Worm (Caenorhabditis elegans): ENCODE measurements around the gene lgc-25.
"Not testable (repeated sequence)": the region's sequence is repeated elsewhere in the genome, so short reads cannot be mapped to it uniquely, and the experiment has no call there.

The lgc-25 gene

DNA sequence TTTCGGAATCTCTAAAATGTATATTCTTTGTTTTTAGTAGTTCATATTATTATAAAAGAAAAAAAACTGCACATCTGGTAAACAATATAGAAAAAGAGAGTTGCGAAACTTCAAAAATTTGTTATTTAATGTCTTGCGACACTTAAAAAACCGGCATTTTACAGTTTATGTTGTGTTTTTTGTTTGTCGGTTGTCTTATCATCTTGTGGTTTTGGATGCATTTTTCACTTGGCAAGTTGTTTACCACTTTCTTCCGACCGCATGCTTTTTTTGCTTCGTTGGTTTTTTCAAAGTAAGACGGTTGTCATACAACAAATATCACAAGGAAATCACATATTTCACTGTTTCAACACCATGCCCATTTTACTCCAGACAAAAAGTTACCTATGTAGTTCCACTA, 15.9 kb downstream of the lgc-25 start (continued):
- TF ChIP-seq hlh-30 (tag; optimal IDR thresholded peaks at IDR 0.05; ENCODE audit: insufficient read depth) (peak; percentile 77), lin-13 (GFP tag; optimal IDR thresholded peaks at IDR 0.05) (no peak), mdl-1 (tag; optimal IDR thresholded peaks at IDR 0.05) (peak in 1 of 2 experiments; percentile 58), nhr-28 (tag; optimal IDR thresholded peaks at IDR 0.05) (peak; percentile 38), dmd-6 (GFP tag; IDR thresholded peaks at IDR 0.05) (0 out of 2 replicates have a peak, but pooled peaks have one; percentile 17), dmd-8 (GFP tag; IDR thresholded peaks at IDR 0.05) (no peak), ztf-11 (tag; optimal IDR thresholded peaks at IDR 0.05) (no peak), lir-3 (tag; optimal IDR thresholded peaks at IDR 0.05) (no peak)

DNA sequence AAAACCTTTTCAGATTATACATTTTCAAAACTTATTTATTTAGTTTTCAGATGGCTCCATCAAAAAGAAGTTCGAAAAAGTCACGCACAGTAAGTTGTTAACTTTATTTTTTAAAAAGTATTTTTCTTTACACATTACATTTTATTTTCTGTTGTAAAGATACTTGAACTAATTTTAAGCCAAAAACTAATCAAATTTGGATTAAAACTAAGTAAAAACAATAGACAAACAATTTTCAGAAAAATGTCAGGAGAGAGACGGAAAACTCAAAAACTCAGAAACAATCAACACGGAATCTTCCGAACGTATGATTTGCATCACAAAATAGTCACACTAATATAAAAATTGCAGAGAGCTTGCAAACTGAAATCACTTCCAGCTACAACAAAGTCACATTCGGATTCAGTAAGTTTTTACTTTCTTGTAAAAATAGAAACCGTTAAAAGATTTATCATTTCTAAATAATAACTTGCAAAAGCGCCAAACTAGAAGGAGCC, 19.6 kb downstream of the lgc-25 start, which contains the start of gene ceh-89:
Gene ceh-89 (plus strand): TSS at position 51 of the 497 bp plus-strand sequence.
- TF ChIP-seq aha-1 (tag) (peak; percentile 95), madf-5 (GFP tag; IDR thresholded peaks at IDR 0.05) (no peak), lin-13 (GFP tag; optimal IDR thresholded peaks at IDR 0.05) (no peak)

DNA sequence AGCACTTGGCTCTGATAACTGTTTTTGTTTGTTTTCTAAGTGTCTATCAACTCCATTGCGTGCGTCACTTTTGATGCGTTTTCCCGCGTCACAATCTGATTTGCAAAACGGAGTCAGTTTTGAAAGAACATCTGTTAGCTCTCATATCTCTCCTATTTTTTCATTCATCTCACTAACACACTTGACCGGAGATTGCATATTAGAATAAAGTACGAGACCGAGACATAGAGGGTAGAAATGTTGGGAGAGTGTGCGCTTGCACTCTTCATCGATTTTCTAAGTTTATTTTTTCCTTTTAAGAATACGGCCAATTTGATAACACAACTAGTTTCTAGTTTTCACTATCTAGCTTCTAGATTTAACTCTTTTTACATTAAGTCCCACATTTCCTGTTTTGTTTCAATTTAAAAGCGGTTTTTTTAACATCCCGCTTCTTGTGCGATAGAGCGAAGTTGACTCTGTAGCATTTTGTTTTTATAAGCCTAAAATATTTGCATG, 20.1 kb downstream of the lgc-25 start:
- TF ChIP-seq gei-8 (GFP tag; optimal IDR thresholded peaks at IDR 0.05): no peak
- TF ChIP-seq arid-1 (GFP tag; conservative IDR thresholded peaks at IDR 0.05): no peak
- peak; percentile 2 for TF ChIP-seq ces-1 (GFP tag; optimal IDR thresholded peaks at IDR 0.05)
- no peak for TF ChIP-seq rbr-2 (tag; optimal IDR thresholded peaks at IDR 0.05)
- no peak for TF ChIP-seq cey-2 (tag; optimal IDR thresholded peaks at IDR 0.05; ENCODE audit: borderline replicate concordance, insufficient read depth)
- TF ChIP-seq dve-1 (tag; optimal IDR thresholded peaks at IDR 0.05; ENCODE audit: insufficient read depth): no peak
- TF ChIP-seq unc-62 (GFP tag; optimal IDR thresholded peaks at IDR 0.05 in 1 of 2): peak in 1 of 2 experiments; percentile 83
- no peak for TF ChIP-seq unc-62 (tag; optimal IDR thresholded peaks at IDR 0.05)

DNA sequence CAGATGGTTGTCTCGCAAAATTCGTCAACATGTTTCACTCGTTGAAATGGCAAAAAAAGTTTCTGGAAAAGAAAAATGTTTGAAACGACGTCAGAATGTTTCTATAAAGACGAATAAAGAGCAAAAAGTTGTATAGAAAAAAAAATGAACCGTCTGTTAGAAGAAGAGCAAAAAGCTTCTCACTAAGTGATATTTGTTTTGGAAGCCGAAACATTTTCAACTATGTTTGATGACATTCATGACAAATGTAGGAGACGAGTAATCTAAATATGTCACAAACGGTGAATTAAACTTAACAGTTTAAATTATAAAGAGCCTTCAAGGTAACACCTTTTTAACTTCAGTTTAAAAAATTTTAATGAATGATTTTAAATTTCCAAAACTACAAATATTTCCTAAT, 21.5 kb downstream of the lgc-25 start, which contains the start of gene nkat-1:
Gene nkat-1 (minus strand): TSS at position 101 of the 400 bp plus-strand sequence.
- TF ChIP-seq hmg-1.1 (GFP tag; IDR thresholded peaks at IDR 0.05) (no peak), ztf-7 (tag; optimal IDR thresholded peaks at IDR 0.05) (no peak), Y75B8A.6 (GFP tag; IDR thresholded peaks at IDR 0.05) (no peak), dpl-1 (GFP tag; optimal IDR thresholded peaks at IDR 0.05) (no peak), mdl-1 (tag; optimal IDR thresholded peaks at IDR 0.05) (no peak), unc-62 (GFP tag; optimal IDR thresholded peaks at IDR 0.05 in 1 of 2) (no peak), unc-62 (tag; optimal IDR thresholded peaks at IDR 0.05) (no peak), lir-3 (tag; optimal IDR thresholded peaks at IDR 0.05) (no peak), F37D6.2 (tag; optimal IDR thresholded peaks at IDR 0.05) (no peak), nhr-6 (tag; optimal IDR thresholded peaks at IDR 0.05) (no peak), spr-3 (GFP tag; optimal IDR thresholded peaks at IDR 0.05) (no peak), sdz-12 (GFP tag; optimal IDR thresholded peaks at IDR 0.05) (no peak), T20F7.1 (GFP tag; optimal IDR thresholded peaks at IDR 0.05) (no peak), lin-39 (tag; optimal IDR thresholded peaks at IDR 0.05) (no peak), ztf-11 (tag; optimal IDR thresholded peaks at IDR 0.05) (no peak), duxl-1 (tag; optimal IDR thresholded peaks at IDR 0.05; ENCODE audit: poor library complexity) (no peak), lin-38 (GFP tag; IDR thresholded peaks at IDR 0.05) (no peak), pqm-1 (tag; optimal IDR thresholded peaks at IDR 0.05) (no peak)

DNA sequence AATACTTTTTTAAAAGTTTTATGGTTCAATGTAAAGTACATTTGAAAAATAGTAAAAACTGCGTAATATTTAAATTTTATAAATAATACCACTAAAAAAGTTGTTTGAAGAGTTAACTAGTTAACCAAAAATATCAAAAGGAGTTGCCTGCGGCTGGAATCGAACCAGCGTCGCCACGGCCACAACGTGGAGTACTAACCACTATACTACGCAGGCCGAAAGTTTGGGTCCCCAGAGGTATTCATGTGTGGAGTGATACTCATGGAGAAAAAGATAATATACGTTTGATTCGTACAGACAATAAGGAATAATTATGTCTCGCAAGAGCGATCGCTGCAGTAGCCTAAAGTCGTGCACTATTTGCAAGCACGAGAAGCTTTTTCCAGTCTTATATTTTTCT, 24.7 kb downstream of the lgc-25 start:
- TF ChIP-seq mes-2 (tag; optimal IDR thresholded peaks at IDR 0.05; ENCODE audit: poor library complexity, severe bottlenecking): peak; percentile 25
- 0 out of 2 replicates have a peak, but pooled peaks have one; percentile 42 for TF ChIP-seq F44E2.7 (GFP tag; IDR thresholded peaks at IDR 0.05)
- TF ChIP-seq madf-5 (GFP tag; IDR thresholded peaks at IDR 0.05): 0 out of 4 replicates have a peak, but pooled peaks of 1 of the 2 experiments have one; percentile 11
- peak; percentile 78; the same call in 1 of the 2 replicates for TF ChIP-seq egl-43 (GFP tag; IDR thresholded peaks at IDR 0.05)
- TF ChIP-seq dmd-6 (GFP tag; IDR thresholded peaks at IDR 0.05): peak; percentile 34; the same call in 1 of the 2 replicates
- peak; percentile 68; the same call in 1 of the 2 replicates for TF ChIP-seq daf-19 (GFP tag; conservative IDR thresholded peaks at IDR 0.05)
- TF ChIP-seq lin-29 (GFP tag; IDR thresholded peaks at IDR 0.05): 0 out of 2 replicates have a peak, but pooled peaks have one; percentile 13
- peak; percentile 43 for TF ChIP-seq duxl-1 (tag; optimal IDR thresholded peaks at IDR 0.05; ENCODE audit: poor library complexity)
- TF ChIP-seq T26A8.4 (GFP tag; IDR thresholded peaks at IDR 0.05): peak; percentile 54; the same call in 1 of the 2 replicates
- peak; percentile 58; the same call in 1 of the 2 replicates for TF ChIP-seq lim-7 (GFP tag; IDR thresholded peaks at IDR 0.05)
- peak; percentile 62 for TF ChIP-seq lin-38 (GFP tag; IDR thresholded peaks at IDR 0.05)
- TF ChIP-seq daf-16 (GFP tag; optimal IDR thresholded peaks at IDR 0.05): not testable (repeated sequence)
- peak; percentile 10 for TF ChIP-seq daf-16 (tag; optimal IDR thresholded peaks at IDR 0.05)
- TF ChIP-seq vab-7 (GFP tag; IDR thresholded peaks at IDR 0.05): 0 out of 2 replicates have a peak, but pooled peaks have one; percentile 45
- TF ChIP-seq Y105C5A.15 (GFP tag; IDR thresholded peaks at IDR 0.05): 0 out of 2 replicates have a peak, but pooled peaks have one; percentile 44
